Fruit fly (Drosophila melanogaster): ENCODE data around the gene CG45089.

CG45089 gene

dm6 chrX:7930236-7931027, 36.8 kb upstream of the CG45089 start (continued):
- TF ChIP-seq sisA (GFP tag; IDR thresholded peaks at IDR 0.05) (no peak), CG10565 (GFP tag; optimal IDR thresholded peaks at IDR 0.05) (no peak), CG2199 (GFP tag; IDR thresholded peaks at IDR 0.05) (no peak), onecut (GFP tag; IDR thresholded peaks at IDR 0.05) (peak; percentile 98), CG12219 (GFP tag; optimal IDR thresholded peaks at IDR 0.05) (no peak), pros (GFP tag; optimal IDR thresholded peaks at IDR 0.05) (peak; percentile 72), MTF-1 (GFP tag; optimal IDR thresholded peaks at IDR 0.05; ENCODE audit: borderline replicate concordance) (peak; percentile 87), odd (GFP tag; optimal IDR thresholded peaks at IDR 0.05) (no peak), kay (GFP tag; optimal IDR thresholded peaks at IDR 0.05) (no peak), CG34224 (GFP tag; IDR thresholded peaks at IDR 0.05; ENCODE audit: partially characterized antibody) (0 out of 3 replicates have a peak, but pooled peaks have one; percentile 15), CG1602 (GFP tag; optimal IDR thresholded peaks at IDR 0.05) (no peak), CoRest (tag; optimal IDR thresholded peaks at IDR 0.05) (no peak), pnt (GFP tag; optimal IDR thresholded peaks at IDR 0.05) (no peak), CG17361 (GFP tag; IDR thresholded peaks at IDR 0.05) (no peak), CG1832 (GFP tag; optimal IDR thresholded peaks at IDR 0.05) (peak; percentile 6), Trl (optimal IDR thresholded peaks at IDR 0.05) (peak in 1 of 2 experiments; percentile 91), Trl (GFP tag; optimal IDR thresholded peaks at IDR 0.05) (no peak), CG32532 (GFP tag; IDR thresholded peaks at IDR 0.05) (no peak), org-1 (GFP tag; optimal IDR thresholded peaks at IDR 0.05) (no peak), CG10543 (GFP tag; optimal IDR thresholded peaks at IDR 0.05) (no peak), Hr39 (optimal IDR thresholded peaks at IDR 0.05) (no peak), phol (tag; optimal IDR thresholded peaks at IDR 0.05) (no peak), kni (GFP tag; optimal IDR thresholded peaks at IDR 0.05) (peak; percentile 76), disco-r (GFP tag; optimal IDR thresholded peaks at IDR 0.05) (no peak), CG31224 (GFP tag; IDR thresholded peaks at IDR 0.05) (no peak), chn (GFP tag; optimal IDR thresholded peaks at IDR 0.05) (no peak), sob (GFP tag; IDR thresholded peaks at IDR 0.05) (no peak), maf-S (GFP tag; optimal IDR thresholded peaks at IDR 0.05) (no peak), CG11093 (GFP tag; IDR thresholded peaks at IDR 0.05) (no peak), CG1647 (GFP tag; optimal IDR thresholded peaks at IDR 0.05) (no peak), Hand (GFP tag; optimal IDR thresholded peaks at IDR 0.05) (no peak), hth (optimal IDR thresholded peaks at IDR 0.05) (no peak), CG9932 (GFP tag; IDR thresholded peaks at IDR 0.05) (no peak), CG11695 (GFP tag; IDR thresholded peaks at IDR 0.05) (no peak), stwl (tag; optimal IDR thresholded peaks at IDR 0.05) (no peak), CG4328 (GFP tag; optimal IDR thresholded peaks at IDR 0.05) (no peak), twi (tag; optimal IDR thresholded peaks at IDR 0.05) (no peak), yki (optimal IDR thresholded peaks at IDR 0.05) (no peak), BEAF-32 (GFP tag; optimal IDR thresholded peaks at IDR 0.05) (no peak), CG7987 (GFP tag; optimal IDR thresholded peaks at IDR 0.05) (no peak), Drgx (GFP tag; IDR thresholded peaks at IDR 0.05) (no peak), sens-2 (GFP tag; IDR thresholded peaks at IDR 0.05) (no peak), PHDP (tag; optimal IDR thresholded peaks at IDR 0.05) (no peak), chinmo (GFP tag; IDR thresholded peaks at IDR 0.05; ENCODE audit: partially characterized antibody) (0 out of 4 replicates have a peak, but pooled peaks have one; percentile 46), CG8765 (GFP tag; IDR thresholded peaks at IDR 0.05) (no peak), Med (GFP tag) (peak; percentile 65), Bdp1 (GFP tag; optimal IDR thresholded peaks at IDR 0.05) (no peak), CG3995 (GFP tag; optimal IDR thresholded peaks at IDR 0.05) (no peak), Myb (GFP tag; optimal IDR thresholded peaks at IDR 0.05) (no peak), CG30020 (tag; optimal IDR thresholded peaks at IDR 0.05) (no peak), CG18011 (GFP tag; optimal IDR thresholded peaks at IDR 0.05) (no peak)

Data from whole organism, embryonic.